Fruit fly (Drosophila melanogaster): ENCODE measurements around the gene Pex11c.
A peak's percentile ranks its signal among the peaks of the same experiment; 100 is the strongest.

Pex11c gene

dm6 chr3R:23297132-23297862 is 39.1 kb downstream of the Pex11c start:
- TF ChIP-seq pan (optimal IDR thresholded peaks at IDR 0.05) (no peak), Rel (GFP tag; optimal IDR thresholded peaks at IDR 0.05) (no peak), Rel (tag; optimal IDR thresholded peaks at IDR 0.05) (no peak), jim (GFP tag; optimal IDR thresholded peaks at IDR 0.05) (no peak), Hnf4 (GFP tag; optimal IDR thresholded peaks at IDR 0.05) (peak; percentile 63), HLH106 (tag; optimal IDR thresholded peaks at IDR 0.05) (peak; percentile 64), Dif (GFP tag; optimal IDR thresholded peaks at IDR 0.05; ENCODE audit: partially characterized antibody) (no peak), foxo (GFP tag; optimal IDR thresholded peaks at IDR 0.05) (peak in 1 of 2 experiments; percentile 77), woc (GFP tag; optimal IDR thresholded peaks at IDR 0.05) (peak; percentile 14), sage (GFP tag; optimal IDR thresholded peaks at IDR 0.05) (peak; percentile 5), br (GFP tag; optimal IDR thresholded peaks at IDR 0.05) (peak; percentile 55), Vsx2 (GFP tag; optimal IDR thresholded peaks at IDR 0.05; ENCODE audit: partially characterized antibody) (no peak), Sp1 (GFP tag; optimal IDR thresholded peaks at IDR 0.05) (peak; percentile 66), CG32264 (GFP tag; optimal IDR thresholded peaks at IDR 0.05) (peak; percentile 2), dl (GFP tag; optimal IDR thresholded peaks at IDR 0.05; ENCODE audit: insufficient read depth in 1 of 2, partially characterized antibody in 2 of 2) (no peak), tai (GFP tag; optimal IDR thresholded peaks at IDR 0.05) (peak; percentile 36), brk (GFP tag; optimal IDR thresholded peaks at IDR 0.05) (peak; percentile 34), ey (GFP tag; optimal IDR thresholded peaks at IDR 0.05) (peak; percentile 68), Myc (optimal IDR thresholded peaks at IDR 0.05) (no peak), lola (GFP tag; optimal IDR thresholded peaks at IDR 0.05) (no peak), GATAd (GFP tag; optimal IDR thresholded peaks at IDR 0.05) (no peak), usp (GFP tag; optimal IDR thresholded peaks at IDR 0.05) (no peak), psq (GFP tag; optimal IDR thresholded peaks at IDR 0.05) (peak; percentile 62), Mio (GFP tag; optimal IDR thresholded peaks at IDR 0.05) (no peak), rgr (GFP tag; optimal IDR thresholded peaks at IDR 0.05) (peak; percentile 64), h (GFP tag; optimal IDR thresholded peaks at IDR 0.05) (peak; percentile 75), dmrt93B (GFP tag; optimal IDR thresholded peaks at IDR 0.05) (peak; percentile 30), OdsH (GFP tag; optimal IDR thresholded peaks at IDR 0.05) (peak; percentile 58), Jra (GFP tag; optimal IDR thresholded peaks at IDR 0.05) (no peak), fru (GFP tag; optimal IDR thresholded peaks at IDR 0.05) (peak; percentile 63), dsf (GFP tag; optimal IDR thresholded peaks at IDR 0.05; ENCODE audit: borderline replicate concordance) (peak; percentile 4), sv (GFP tag; optimal IDR thresholded peaks at IDR 0.05) (no peak), N (GFP tag; optimal IDR thresholded peaks at IDR 0.05) (no peak), Abd-B (GFP tag; optimal IDR thresholded peaks at IDR 0.05) (no peak), Hr78 (GFP tag; optimal IDR thresholded peaks at IDR 0.05) (no peak), Hr83 (GFP tag; optimal IDR thresholded peaks at IDR 0.05; ENCODE audit: poor library complexity, severe bottlenecking) (no peak), CG9705 (GFP tag; optimal IDR thresholded peaks at IDR 0.05) (no peak)

- TF ChIP-seq foxo (GFP tag; optimal IDR thresholded peaks at IDR 0.05) (peak in 1 of 2 experiments; percentile 51), psq (GFP tag; optimal IDR thresholded peaks at IDR 0.05) (peak; percentile 55), tai (GFP tag; optimal IDR thresholded peaks at IDR 0.05) (peak; percentile 30), dmrt93B (GFP tag; optimal IDR thresholded peaks at IDR 0.05) (no peak), jim (GFP tag; optimal IDR thresholded peaks at IDR 0.05) (no peak), CG9705 (GFP tag; optimal IDR thresholded peaks at IDR 0.05) (no peak), dl (GFP tag; optimal IDR thresholded peaks at IDR 0.05; ENCODE audit: insufficient read depth in 1 of 2, partially characterized antibody in 2 of 2) (no peak), rgr (GFP tag; optimal IDR thresholded peaks at IDR 0.05) (peak; percentile 47), Hnf4 (GFP tag; optimal IDR thresholded peaks at IDR 0.05) (peak; percentile 34), pan (optimal IDR thresholded peaks at IDR 0.05) (no peak), Sp1 (GFP tag; optimal IDR thresholded peaks at IDR 0.05) (peak; percentile 28), OdsH (GFP tag; optimal IDR thresholded peaks at IDR 0.05) (peak; percentile 56), GATAd (GFP tag; optimal IDR thresholded peaks at IDR 0.05) (no peak), ey (GFP tag; optimal IDR thresholded peaks at IDR 0.05) (peak; percentile 58), br (GFP tag; optimal IDR thresholded peaks at IDR 0.05) (peak; percentile 65), HLH106 (tag; optimal IDR thresholded peaks at IDR 0.05) (no peak), sv (GFP tag; optimal IDR thresholded peaks at IDR 0.05) (peak; percentile 37), lola (GFP tag; optimal IDR thresholded peaks at IDR 0.05) (no peak), fru (GFP tag; optimal IDR thresholded peaks at IDR 0.05) (peak; percentile 37), sage (GFP tag; optimal IDR thresholded peaks at IDR 0.05) (no peak), Hr78 (GFP tag; optimal IDR thresholded peaks at IDR 0.05) (no peak), N (GFP tag; optimal IDR thresholded peaks at IDR 0.05) (no peak), Dfd (GFP tag; optimal IDR thresholded peaks at IDR 0.05) (no peak), h (GFP tag; optimal IDR thresholded peaks at IDR 0.05) (peak; percentile 15)
Measured at dm6 chr3R:23300091-23300918, 42.1 kb downstream of the Pex11c start.

All from whole organism, wandering third instar larva.